Worm (Caenorhabditis elegans): ENCODE data around the gene dpy-18.

Gene dpy-18

DNA sequence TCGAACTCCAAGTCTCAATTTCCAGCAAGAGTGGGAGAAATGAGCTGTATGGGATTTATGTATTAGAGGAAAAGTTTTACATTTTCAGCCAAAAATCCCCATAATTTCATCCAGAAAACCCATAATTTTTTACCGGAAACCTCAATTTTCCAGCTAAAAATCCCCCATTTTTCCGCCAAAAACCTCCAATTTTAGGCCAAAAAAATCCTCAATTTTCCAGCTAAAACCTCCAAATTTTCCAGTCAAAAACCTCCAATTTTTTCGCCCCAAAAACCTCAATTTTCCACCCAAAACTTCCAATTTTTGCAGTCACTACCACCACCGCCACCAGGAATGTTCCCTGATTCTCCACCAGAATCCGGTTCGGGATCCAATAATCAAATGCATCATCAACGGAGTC lies 36.3 kb downstream of the dpy-18 start:
- TF ChIP-seq ets-7 (tag; optimal IDR thresholded peaks at IDR 0.05) (no peak), B0310.2 (tag; optimal IDR thresholded peaks at IDR 0.05) (no peak), ceh-13 (GFP tag; optimal IDR thresholded peaks at IDR 0.05) (no peak), hmbx-1 (tag; optimal IDR thresholded peaks at IDR 0.05) (no peak), hnd-1 (tag; optimal IDR thresholded peaks at IDR 0.05) (no peak), sea-1 (GFP tag; conservative IDR thresholded peaks at IDR 0.05) (no peak), tbx-37 (GFP tag; conservative IDR thresholded peaks at IDR 0.05) (no peak), ama-1 (optimal IDR thresholded peaks at IDR 0.05) (no peak), flt-1 (GFP tag; IDR thresholded peaks at IDR 0.05) (no peak), hmg-4 (GFP tag; optimal IDR thresholded peaks at IDR 0.05) (no peak), tra-4 (tag; optimal IDR thresholded peaks at IDR 0.05) (no peak), aly-1 (tag; optimal IDR thresholded peaks at IDR 0.05) (no peak), ceh-36 (tag; optimal IDR thresholded peaks at IDR 0.05) (no peak), pes-1 (GFP tag; IDR thresholded peaks at IDR 0.05) (no peak), scrt-1 (GFP tag; IDR thresholded peaks at IDR 0.05) (no peak), tbx-11 (GFP tag; IDR thresholded peaks at IDR 0.05) (no peak), F13C5.2 (tag; optimal IDR thresholded peaks at IDR 0.05) (no peak)

DNA sequence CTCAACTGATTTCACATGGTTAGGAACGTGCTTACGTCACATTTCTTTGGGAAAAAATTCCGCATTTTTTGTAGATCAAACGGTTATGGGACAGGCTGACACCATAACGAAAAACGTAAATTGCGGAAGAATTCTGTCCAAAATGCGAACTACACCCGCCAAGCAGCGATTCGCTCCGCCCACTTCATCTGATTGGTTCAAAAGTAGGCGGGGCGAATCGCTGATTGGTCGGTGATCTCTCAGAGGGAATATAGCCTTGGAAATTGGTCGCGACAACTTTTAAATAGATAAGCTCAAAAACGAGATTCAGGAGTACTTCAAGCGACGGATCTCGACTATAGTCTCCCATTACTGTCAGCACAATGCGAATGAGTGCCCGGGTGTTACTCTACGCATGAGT lies 40.2 kb downstream of the dpy-18 start:
- TF ChIP-seq flt-1 (GFP tag; IDR thresholded peaks at IDR 0.05) = no peak
- no peak for TF ChIP-seq tra-4 (tag; optimal IDR thresholded peaks at IDR 0.05)
- TF ChIP-seq hmbx-1 (tag; optimal IDR thresholded peaks at IDR 0.05) = no peak
- no peak for TF ChIP-seq tbx-11 (GFP tag; IDR thresholded peaks at IDR 0.05)
- no peak for TF ChIP-seq aly-1 (tag; optimal IDR thresholded peaks at IDR 0.05)
- no peak for TF ChIP-seq ama-1 (optimal IDR thresholded peaks at IDR 0.05)
- TF ChIP-seq scrt-1 (GFP tag; IDR thresholded peaks at IDR 0.05) = no peak
- TF ChIP-seq F13C5.2 (tag; optimal IDR thresholded peaks at IDR 0.05) = no peak
- no peak for TF ChIP-seq B0310.2 (tag; optimal IDR thresholded peaks at IDR 0.05)
- TF ChIP-seq ceh-36 (tag; optimal IDR thresholded peaks at IDR 0.05) = no peak
- no peak for TF ChIP-seq pes-1 (GFP tag; IDR thresholded peaks at IDR 0.05)
- no peak for TF ChIP-seq hnd-1 (tag; optimal IDR thresholded peaks at IDR 0.05)
- no peak for TF ChIP-seq ets-7 (tag; optimal IDR thresholded peaks at IDR 0.05)
- no peak for TF ChIP-seq ceh-13 (GFP tag; optimal IDR thresholded peaks at IDR 0.05)

- TF ChIP-seq pes-1 (GFP tag; IDR thresholded peaks at IDR 0.05) (no peak), F13C5.2 (tag; optimal IDR thresholded peaks at IDR 0.05) (no peak), hmbx-1 (tag; optimal IDR thresholded peaks at IDR 0.05) (no peak), sea-1 (GFP tag; conservative IDR thresholded peaks at IDR 0.05) (no peak), hnd-1 (tag; optimal IDR thresholded peaks at IDR 0.05) (no peak), flt-1 (GFP tag; IDR thresholded peaks at IDR 0.05) (no peak), tra-4 (tag; optimal IDR thresholded peaks at IDR 0.05) (no peak), ama-1 (optimal IDR thresholded peaks at IDR 0.05) (no peak), ceh-13 (GFP tag; optimal IDR thresholded peaks at IDR 0.05) (no peak), aly-1 (tag; optimal IDR thresholded peaks at IDR 0.05) (no peak), hmg-4 (GFP tag; optimal IDR thresholded peaks at IDR 0.05) (no peak), tbx-11 (GFP tag; IDR thresholded peaks at IDR 0.05) (no peak), ets-7 (tag; optimal IDR thresholded peaks at IDR 0.05) (no peak)
These were observed 41.7 kb downstream of the dpy-18 start for ce11 chrIII:11336072-11336471.

- TF ChIP-seq hmbx-1 (tag; optimal IDR thresholded peaks at IDR 0.05) = no peak
- TF ChIP-seq tbx-37 (GFP tag; conservative IDR thresholded peaks at IDR 0.05) = no peak
- no peak for TF ChIP-seq ceh-13 (GFP tag; optimal IDR thresholded peaks at IDR 0.05)
- TF ChIP-seq F13C5.2 (tag; optimal IDR thresholded peaks at IDR 0.05) = no peak
- no peak for TF ChIP-seq ceh-36 (tag; optimal IDR thresholded peaks at IDR 0.05)
- TF ChIP-seq scrt-1 (GFP tag; IDR thresholded peaks at IDR 0.05) = no peak
- TF ChIP-seq ets-7 (tag; optimal IDR thresholded peaks at IDR 0.05) = no peak
- no peak for TF ChIP-seq tra-4 (tag; optimal IDR thresholded peaks at IDR 0.05)
- TF ChIP-seq tbx-11 (GFP tag; IDR thresholded peaks at IDR 0.05) = no peak
- no peak for TF ChIP-seq pes-1 (GFP tag; IDR thresholded peaks at IDR 0.05)
- TF ChIP-seq flt-1 (GFP tag; IDR thresholded peaks at IDR 0.05) = no peak
- no peak for TF ChIP-seq hnd-1 (tag; optimal IDR thresholded peaks at IDR 0.05)
These were observed 43.4 kb downstream of the dpy-18 start for ce11 chrIII:11334346-11334745.

DNA sequence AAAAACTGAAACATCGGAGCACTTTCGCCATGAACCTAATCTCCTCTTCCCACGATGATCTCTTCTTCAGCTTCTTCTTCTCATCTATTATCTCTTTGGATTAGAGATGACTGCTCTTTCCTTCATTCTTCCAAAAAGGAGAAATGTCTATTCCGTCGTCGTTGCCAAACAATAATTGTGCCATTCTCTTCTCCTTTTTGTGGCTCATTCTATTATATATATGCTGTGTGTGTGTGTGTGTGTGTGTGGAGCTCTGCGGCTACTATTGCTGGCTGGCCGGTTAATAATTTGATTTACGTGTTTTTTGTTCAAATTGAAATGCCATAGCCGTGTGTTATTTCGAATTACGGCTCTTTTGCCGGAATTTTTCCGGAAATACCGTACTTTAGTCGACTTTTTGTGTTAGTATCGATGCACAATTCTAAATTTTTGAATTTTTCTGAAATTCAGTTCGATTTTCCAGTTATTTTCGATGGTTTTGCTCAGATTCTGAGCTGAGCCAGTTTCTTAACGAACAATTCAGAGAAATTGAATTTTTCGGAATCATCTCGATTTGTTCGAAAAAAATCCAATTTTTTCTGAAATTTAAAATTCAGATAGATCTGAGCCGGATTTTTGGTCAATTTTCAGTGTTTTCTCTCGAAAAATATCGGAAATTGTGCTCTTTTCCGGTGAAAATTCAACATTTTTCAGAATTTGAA lies 44.6 kb downstream of the dpy-18 start, which contains the start of gene T28D6.5:
TSS of gene T28D6.5 (plus strand) at position 651 of the 701 bp plus-strand sequence.
- no peak for TF ChIP-seq tbx-37 (GFP tag; conservative IDR thresholded peaks at IDR 0.05)
- no peak for TF ChIP-seq F13C5.2 (tag; optimal IDR thresholded peaks at IDR 0.05)
- no peak for TF ChIP-seq aly-1 (tag; optimal IDR thresholded peaks at IDR 0.05)
- TF ChIP-seq ceh-36 (tag; optimal IDR thresholded peaks at IDR 0.05) = no peak
- no peak for TF ChIP-seq ets-7 (tag; optimal IDR thresholded peaks at IDR 0.05)
- TF ChIP-seq scrt-1 (GFP tag; IDR thresholded peaks at IDR 0.05) = no peak
- no peak for TF ChIP-seq ama-1 (optimal IDR thresholded peaks at IDR 0.05)
- no peak for TF ChIP-seq tra-4 (tag; optimal IDR thresholded peaks at IDR 0.05)
- no peak for TF ChIP-seq tbx-11 (GFP tag; IDR thresholded peaks at IDR 0.05)
- TF ChIP-seq hmbx-1 (tag; optimal IDR thresholded peaks at IDR 0.05) = no peak
- TF ChIP-seq pes-1 (GFP tag; IDR thresholded peaks at IDR 0.05) = no peak
- TF ChIP-seq flt-1 (GFP tag; IDR thresholded peaks at IDR 0.05) = no peak
- TF ChIP-seq sea-1 (GFP tag; conservative IDR thresholded peaks at IDR 0.05) = no peak
- TF ChIP-seq hnd-1 (tag; optimal IDR thresholded peaks at IDR 0.05) = no peak

- TF ChIP-seq F13C5.2 (tag; optimal IDR thresholded peaks at IDR 0.05) (no peak), tra-4 (tag; optimal IDR thresholded peaks at IDR 0.05) (no peak), hmg-4 (GFP tag; optimal IDR thresholded peaks at IDR 0.05) (no peak), hnd-1 (tag; optimal IDR thresholded peaks at IDR 0.05) (no peak), ceh-36 (tag; optimal IDR thresholded peaks at IDR 0.05) (no peak), ets-7 (tag; optimal IDR thresholded peaks at IDR 0.05) (no peak), ama-1 (optimal IDR thresholded peaks at IDR 0.05) (no peak), hmbx-1 (tag; optimal IDR thresholded peaks at IDR 0.05) (no peak), sea-1 (GFP tag; conservative IDR thresholded peaks at IDR 0.05) (no peak), scrt-1 (GFP tag; IDR thresholded peaks at IDR 0.05) (no peak), pes-1 (GFP tag; IDR thresholded peaks at IDR 0.05) (no peak), ceh-13 (GFP tag; optimal IDR thresholded peaks at IDR 0.05) (no peak)
These were observed 45.5 kb downstream of the dpy-18 start for ce11 chrIII:11332306-11332705.

DNA sequence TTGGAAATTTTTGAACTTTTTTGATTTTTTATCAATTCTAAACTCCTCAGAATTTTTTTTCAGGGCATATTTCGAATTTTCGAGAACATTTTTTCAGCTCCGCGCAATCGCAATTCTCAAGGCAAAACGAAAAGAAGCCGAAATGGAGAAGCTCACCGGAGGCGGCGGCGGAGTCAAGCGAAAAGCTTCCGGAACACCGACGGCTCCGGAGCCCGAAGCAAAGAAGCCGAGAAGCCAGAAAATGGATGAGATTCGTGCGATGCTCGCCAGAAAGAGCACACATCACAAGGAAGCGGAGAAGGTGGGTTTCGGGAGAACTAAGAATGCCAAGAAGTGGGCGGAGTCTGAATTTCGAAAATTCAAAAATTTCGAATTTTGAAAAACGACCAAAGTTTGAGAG lies 53.7 kb downstream of the dpy-18 start:
- TF ChIP-seq hmbx-1 (tag; optimal IDR thresholded peaks at IDR 0.05) (no peak), B0310.2 (tag; optimal IDR thresholded peaks at IDR 0.05) (no peak), flt-1 (GFP tag; IDR thresholded peaks at IDR 0.05) (no peak), tbx-37 (GFP tag; conservative IDR thresholded peaks at IDR 0.05) (no peak), tbx-11 (GFP tag; IDR thresholded peaks at IDR 0.05) (no peak)

Measured in whole organism, early embryonic.